Worm (Caenorhabditis elegans): ENCODE results near the gene K11D12.11.

DNA sequence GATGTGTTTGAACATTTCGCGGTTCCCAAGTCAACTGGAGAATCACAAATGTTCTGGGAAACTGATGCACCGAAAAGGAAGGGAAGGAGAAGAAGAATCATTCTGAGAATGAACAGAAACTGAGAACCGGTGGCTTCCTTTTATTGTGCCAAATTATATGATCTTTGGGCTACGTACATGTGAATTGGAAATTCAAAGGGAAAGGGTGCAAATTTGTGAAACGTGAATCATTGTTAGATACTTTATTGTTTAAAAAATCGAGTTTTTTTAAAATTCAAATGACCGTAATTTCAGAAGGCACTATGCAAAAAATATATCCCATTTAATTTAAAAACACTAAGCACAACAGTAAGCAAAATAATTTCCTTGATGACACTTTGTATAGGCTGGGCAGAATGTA is 4.3 kb downstream of the K11D12.11 start, which contains the start of gene K11D12.6:
- TF ChIP-seq pqm-1 (tag; optimal IDR thresholded peaks at IDR 0.05): no peak
- TF ChIP-seq elt-2 (tag; optimal IDR thresholded peaks at IDR 0.05): no peak
- no peak for TF ChIP-seq pros-1 (tag; optimal IDR thresholded peaks at IDR 0.05)
- no peak for TF ChIP-seq ama-1 (optimal IDR thresholded peaks at IDR 0.05)
